Worm (Caenorhabditis elegans): Measurements from ENCODE around the gene inft-2.

ce11 chrV:12997422-12997821 is 4.7 kb upstream of the inft-2 start, which contains the start of gene far-3:
- TF ChIP-seq lin-13 (GFP tag; optimal IDR thresholded peaks at IDR 0.05), result no peak
- TF ChIP-seq snpc-4 (tag; optimal IDR thresholded peaks at IDR 0.05), result no peak
- TF ChIP-seq gmeb-1 (tag; optimal IDR thresholded peaks at IDR 0.05), result no peak
- TF ChIP-seq nhr-6 (tag; optimal IDR thresholded peaks at IDR 0.05), result no peak
- no peak for TF ChIP-seq mab-5 (tag; optimal IDR thresholded peaks at IDR 0.05)
- no peak for TF ChIP-seq nhr-77 (tag; optimal IDR thresholded peaks at IDR 0.05)
- no peak for TF ChIP-seq elt-3 (tag; optimal IDR thresholded peaks at IDR 0.05)
- TF ChIP-seq egl-27 (tag; optimal IDR thresholded peaks at IDR 0.05), result no peak

Data from whole organism, L2 larva.